Worm (Caenorhabditis elegans) whole organism, mixed stage, embryonic: ENCODE results near the gene ceh-33.

Experiments used
- M03D4.4 ChIP-seq: sonication (generic microtip); optimal IDR thresholded peaks from 2 replicates; lab custom pipeline; 2017; ENCODE audit warnings: mild to moderate bottlenecking, missing genetic modification characterization, missing compliant biosample characterization
- bed-3 ChIP-seq: fragments of 200-800 bp; sonication (Bioruptor generic); optimal IDR thresholded peaks from 3 replicates; lab custom pipeline; 2018; ENCODE audit warnings: mild to moderate bottlenecking, missing genetic modification characterization, moderate library complexity, missing compliant biosample characterization
- blmp-1 ChIP-seq: fragments of 150-350 bp; optimal IDR thresholded peaks from 2 replicates; lab custom pipeline; 2014; ENCODE audit warnings: missing biosample characterization, missing genetic modification characterization
- ceh-39 ChIP-seq: fragments of 150-350 bp; optimal IDR thresholded peaks from 2 replicates; lab custom pipeline; 2014; ENCODE audit warnings: missing biosample characterization, missing genetic modification characterization
- ceh-43 ChIP-seq: fragments of 200-800 bp; sonication (Bioruptor generic); optimal IDR thresholded peaks from 2 replicates; lab custom pipeline; 2018; ENCODE audit warnings: mild to moderate bottlenecking, missing genetic modification characterization, moderate library complexity, missing compliant biosample characterization
- ceh-83 ChIP-seq: fragments of 200-800 bp; sonication (Bioruptor generic); optimal IDR thresholded peaks from 2 replicates; lab custom pipeline; 2018; ENCODE audit warnings: mild to moderate bottlenecking, missing genetic modification characterization, missing compliant biosample characterization
- ces-1 ChIP-seq: fragments of 150-350 bp; optimal IDR thresholded peaks from 2 replicates; lab custom pipeline; 2014; ENCODE audit warnings: missing biosample characterization, missing genetic modification reagents, missing genetic modification characterization
- cnd-1 ChIP-seq: fragments of 200-800 bp; sonication (Bioruptor generic); optimal IDR thresholded peaks from 2 replicates; lab custom pipeline; 2018; ENCODE audit warnings: mild to moderate bottlenecking, missing genetic modification characterization, missing compliant biosample characterization
- drap-1 ChIP-seq: fragments of 200-800 bp; sonication (Bioruptor generic); optimal IDR thresholded peaks from 3 replicates; lab custom pipeline; 2018; ENCODE audit warnings: mild to moderate bottlenecking, missing genetic modification characterization, missing compliant biosample characterization
- flh-1 ChIP-seq: fragments of 200-800 bp; sonication (Bioruptor generic); optimal IDR thresholded peaks from 2 replicates; lab custom pipeline; 2018; ENCODE audit warnings: mild to moderate bottlenecking, missing genetic modification characterization, moderate library complexity, missing compliant biosample characterization
- ham-2 ChIP-seq: fragments of 200-800 bp; sonication (Bioruptor generic); optimal IDR thresholded peaks from 2 replicates; lab custom pipeline; 2018; ENCODE audit warnings: mild to moderate bottlenecking, missing genetic modification characterization, missing compliant biosample characterization
- hlh-1 ChIP-seq: fragments of 150-350 bp; optimal IDR thresholded peaks from 2 replicates; lab custom pipeline; 2014; ENCODE audit warnings: missing biosample characterization, missing genetic modification reagents, missing genetic modification characterization
- lin-13 ChIP-seq: fragments of 150-350 bp; optimal IDR thresholded peaks from 2 replicates; lab custom pipeline; 2014; ENCODE audit warnings: missing biosample characterization, missing genetic modification characterization
- lin-32 ChIP-seq: fragments of 200-800 bp; sonication (Bioruptor generic); optimal IDR thresholded peaks from 2 replicates; lab custom pipeline; 2018; ENCODE audit warnings: mild to moderate bottlenecking, missing genetic modification characterization, missing compliant biosample characterization
- lsy-2 ChIP-seq: fragments of 150-350 bp; optimal IDR thresholded peaks from 2 replicates; lab custom pipeline; 2014; ENCODE audit warnings: missing biosample characterization, missing genetic modification characterization
- mab-5 ChIP-seq: fragments of 150-350 bp; optimal IDR thresholded peaks from 2 replicates; lab custom pipeline; 2014; ENCODE audit warnings: missing biosample characterization, missing genetic modification characterization
- mep-1 ChIP-seq: fragments of 150-350 bp; optimal IDR thresholded peaks from 2 replicates; lab custom pipeline; 2017; ENCODE audit warnings: missing biosample characterization, missing genetic modification reagents, missing genetic modification characterization, inconsistent platforms
- mls-2 ChIP-seq: sonication (generic microtip); optimal IDR thresholded peaks from 2 replicates; lab custom pipeline; 2016; ENCODE audit warnings: mild to moderate bottlenecking, missing genetic modification characterization, moderate library complexity, missing compliant biosample characterization
- nhr-12 ChIP-seq: fragments of 150-350 bp; optimal IDR thresholded peaks from 2 replicates; lab custom pipeline; 2014; ENCODE audit warnings: missing biosample characterization, missing genetic modification characterization
- nhr-2 ChIP-seq: fragments of 150-350 bp; optimal IDR thresholded peaks from 2 replicates; lab custom pipeline; 2014; ENCODE audit warnings: missing biosample characterization, missing genetic modification characterization
- nhr-28 ChIP-seq: fragments of 150-350 bp; optimal IDR thresholded peaks from 2 replicates; lab custom pipeline; 2014; ENCODE audit warnings: missing biosample characterization, missing genetic modification characterization
- nhr-76 ChIP-seq: sonication (generic microtip); optimal IDR thresholded peaks from 2 replicates; lab custom pipeline; 2017; ENCODE audit warnings: missing biosample characterization, missing genetic modification characterization
- sem-2 ChIP-seq: fragments of 200-800 bp; sonication (Bioruptor generic); optimal IDR thresholded peaks from 2 replicates; lab custom pipeline; 2018; ENCODE audit warnings: mild to moderate bottlenecking, missing genetic modification characterization, missing compliant biosample characterization
- snpc-4 ChIP-seq: fragments of 150-350 bp; optimal IDR thresholded peaks from 2 replicates; lab custom pipeline; 2014; ENCODE audit warnings: missing biosample characterization, missing genetic modification characterization
- sptf-1 ChIP-seq: sonication (generic microtip); optimal IDR thresholded peaks from 2 replicates; lab custom pipeline; 2017; ENCODE audit warnings: mild to moderate bottlenecking, missing genetic modification characterization, moderate library complexity, missing compliant biosample characterization
- tbx-8 ChIP-seq: fragments of 200-800 bp; sonication (Bioruptor generic); optimal IDR thresholded peaks from 2 replicates; lab custom pipeline; 2018; ENCODE audit warnings: mild to moderate bottlenecking, missing genetic modification characterization, moderate library complexity, missing compliant biosample characterization
- unc-120 ChIP-seq: sonication (generic microtip); optimal IDR thresholded peaks from 2 replicates; lab custom pipeline; 2017; ENCODE audit warnings: missing genetic modification characterization, missing compliant biosample characterization; ENCODE audit not compliant: poor library complexity, severe bottlenecking
- unc-39 ChIP-seq: fragments of 150-350 bp; optimal IDR thresholded peaks from 2 replicates; lab custom pipeline; 2014; ENCODE audit warnings: missing biosample characterization, missing genetic modification characterization
- zip-8 ChIP-seq: fragments of 150-350 bp; optimal IDR thresholded peaks from 2 replicates; lab custom pipeline; 2014; ENCODE audit warnings: missing biosample characterization, missing genetic modification characterization
- ztf-11 ChIP-seq: fragments of 150-350 bp; optimal IDR thresholded peaks from 2 replicates; lab custom pipeline; 2014; ENCODE audit warnings: missing biosample characterization, missing genetic modification characterization

ceh-33 gene

DNA sequence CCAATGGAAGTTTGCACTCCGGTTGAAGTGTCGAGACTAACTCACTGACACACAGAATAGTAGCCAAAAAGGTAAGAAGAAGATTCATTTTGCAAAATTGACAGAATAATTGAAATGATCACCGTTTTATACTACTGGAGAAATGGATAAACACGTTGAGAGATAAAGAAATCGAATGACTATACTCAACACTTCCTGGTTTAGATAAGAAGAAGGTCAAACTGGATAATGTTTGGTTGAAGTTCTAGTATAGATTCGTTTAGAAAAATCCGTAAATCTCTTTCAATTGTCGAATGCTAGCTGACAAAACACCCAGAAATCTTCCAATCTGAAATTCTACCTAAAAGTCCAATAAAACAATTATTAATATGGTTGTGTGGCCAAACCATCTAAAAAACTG, 37.2 kb downstream of the ceh-33 start, which contains the start of gene Y49G5A.1:
Gene Y49G5A.1 (minus strand): TSS at position 101 of the 400 bp plus-strand sequence.
- TF ChIP-seq snpc-4 (tag; lab: Kevin White, UChicago), result no peak
- no peak for TF ChIP-seq tbx-8 (GFP tag; lab: Kevin White, UChicago)
- no peak for TF ChIP-seq nhr-28 (tag; lab: Kevin White, UChicago)
- no peak for TF ChIP-seq hlh-1 (tag; lab: Kevin White, UChicago)
- TF ChIP-seq sptf-1 (tag; lab: Kevin White, UChicago), result no peak
- TF ChIP-seq ceh-43 (GFP tag; lab: Kevin White, UChicago), result no peak
- no peak for TF ChIP-seq blmp-1 (tag; lab: Kevin White, UChicago)
- TF ChIP-seq ham-2 (GFP tag; lab: Kevin White, UChicago), result no peak
- TF ChIP-seq mab-5 (tag; lab: Kevin White, UChicago), result no peak
- no peak for TF ChIP-seq unc-39
- TF ChIP-seq M03D4.4 (tag; lab: Kevin White, UChicago), result no peak
- TF ChIP-seq bed-3, result no peak
- TF ChIP-seq flh-1, result no peak
- TF ChIP-seq unc-120 (tag; lab: Kevin White, UChicago), result no peak
- TF ChIP-seq zip-8 (tag; lab: Kevin White, UChicago), result no peak
- TF ChIP-seq lsy-2, result no peak
- TF ChIP-seq nhr-76, result no peak
- no peak for TF ChIP-seq mls-2 (tag; lab: Kevin White, UChicago)

DNA sequence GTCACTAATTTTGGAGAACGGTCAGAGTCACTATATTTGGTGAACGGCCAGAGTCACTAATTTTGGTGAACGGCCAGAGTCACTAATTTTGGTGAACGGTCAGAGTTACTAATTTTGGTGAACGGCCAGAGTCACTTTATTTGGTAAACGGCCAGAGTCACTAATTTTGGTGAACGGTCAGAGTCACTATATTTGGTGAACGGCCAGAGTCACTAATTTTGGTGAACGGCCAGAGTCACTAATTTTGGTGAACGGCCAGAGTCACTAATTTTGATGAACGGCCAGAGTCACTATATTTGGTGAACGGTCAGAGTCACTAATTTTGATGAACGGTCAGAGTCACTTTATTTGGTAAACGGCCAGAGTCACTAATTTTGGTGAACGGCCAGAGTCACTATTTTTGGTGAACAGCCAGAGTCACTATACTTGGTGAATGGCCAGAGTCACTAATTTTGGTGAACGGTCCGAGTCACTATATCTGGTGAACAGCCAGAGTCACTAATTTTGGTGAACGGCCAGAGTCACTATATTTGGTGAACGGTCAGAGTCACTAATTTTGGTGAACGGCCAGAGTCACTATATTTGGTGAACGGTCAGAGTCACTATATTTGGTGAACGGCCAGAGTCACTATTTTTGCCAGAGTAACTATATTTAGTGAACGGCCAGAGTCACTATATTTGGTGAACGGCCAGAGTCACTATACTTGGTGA, 40.0 kb downstream of the ceh-33 start:
- peak; percentile 4 for TF ChIP-seq bed-3
- TF ChIP-seq mls-2 (tag; lab: Kevin White, UChicago), result peak; percentile 12
- peak; percentile 90 for TF ChIP-seq ceh-83
- TF ChIP-seq M03D4.4 (tag; lab: Kevin White, UChicago), result peak; percentile 61
- TF ChIP-seq tbx-8 (GFP tag; lab: Kevin White, UChicago), result peak; percentile 69
- peak; percentile 26 for TF ChIP-seq ceh-43 (GFP tag; lab: Kevin White, UChicago)
- TF ChIP-seq drap-1 (GFP tag; lab: Kevin White, UChicago), result peak; percentile 71
- peak; percentile 20 for TF ChIP-seq cnd-1 (tag; lab: Kevin White, UChicago)
- TF ChIP-seq sptf-1 (tag; lab: Kevin White, UChicago), result peak; percentile 27

ce11 chrV:5278001-5278400, 46.5 kb downstream of the ceh-33 start, which contains the start of gene B0238.9:
Gene B0238.9 (minus strand): TSS chrV:5278101.
- TF ChIP-seq lin-13 (tag; lab: Kevin White, UChicago), result no peak
- no peak for TF ChIP-seq nhr-2 (tag; lab: Kevin White, UChicago)
- no peak for TF ChIP-seq sem-2 (GFP tag; lab: Kevin White, UChicago)
- TF ChIP-seq ces-1 (GFP tag; lab: Kevin White, UChicago), result no peak
- TF ChIP-seq bed-3, result no peak
- no peak for TF ChIP-seq cnd-1 (tag; lab: Kevin White, UChicago)
- no peak for TF ChIP-seq ceh-83
- no peak for TF ChIP-seq ztf-11 (tag; lab: Kevin White, UChicago)
- no peak for TF ChIP-seq nhr-28 (tag; lab: Kevin White, UChicago)
- no peak for TF ChIP-seq nhr-76
- no peak for TF ChIP-seq ceh-39 (tag; lab: Kevin White, UChicago)
- no peak for TF ChIP-seq nhr-12 (tag; lab: Kevin White, UChicago)
- TF ChIP-seq hlh-1 (tag; lab: Kevin White, UChicago), result no peak
- no peak for TF ChIP-seq mep-1 (tag; lab: Kevin White, UChicago)
- no peak for TF ChIP-seq unc-120 (tag; lab: Kevin White, UChicago)
- TF ChIP-seq, all 35 proteins: peak for 0

ce11 chrV:5275426-5276007, 48.9 kb downstream of the ceh-33 start:
- TF ChIP-seq M03D4.4 (tag; lab: Kevin White, UChicago) (peak; percentile 26), hlh-1 (tag; lab: Kevin White, UChicago) (no peak)

DNA sequence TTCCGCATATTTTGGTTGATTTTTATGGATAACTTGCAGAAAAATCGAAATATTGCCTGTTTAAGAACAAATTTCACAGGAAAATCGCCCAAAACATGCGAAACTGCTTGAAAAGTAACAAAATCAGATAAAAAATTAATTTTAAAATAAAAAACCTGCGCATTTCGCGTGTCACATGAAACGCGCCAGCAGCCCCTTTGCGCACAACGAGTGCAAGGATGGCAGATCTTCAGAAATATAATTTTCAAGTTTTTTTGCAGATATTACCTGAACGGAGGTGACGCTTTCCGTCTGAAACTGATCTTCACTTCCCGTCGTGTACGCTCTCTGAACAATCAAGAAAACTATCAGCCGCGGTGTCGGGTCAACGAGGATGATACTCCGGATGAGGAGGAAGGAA, 49.5 kb downstream of the ceh-33 start:
- no peak for TF ChIP-seq snpc-4 (tag; lab: Kevin White, UChicago)
- no peak for TF ChIP-seq nhr-76
- TF ChIP-seq unc-120 (tag; lab: Kevin White, UChicago), result no peak
- TF ChIP-seq lin-13 (tag; lab: Kevin White, UChicago), result peak; percentile 40
- TF ChIP-seq lsy-2, result peak; percentile 6
- TF ChIP-seq M03D4.4 (tag; lab: Kevin White, UChicago), result peak; percentile 37
- peak; percentile 23 for TF ChIP-seq ces-1 (GFP tag; lab: Kevin White, UChicago)
- no peak for TF ChIP-seq ceh-39 (tag; lab: Kevin White, UChicago)
- peak; percentile 11 for TF ChIP-seq sptf-1 (tag; lab: Kevin White, UChicago)
- TF ChIP-seq lin-32 (GFP tag; lab: Kevin White, UChicago), result no peak
- peak; percentile 8 for TF ChIP-seq bed-3
- TF ChIP-seq cnd-1 (tag; lab: Kevin White, UChicago), result no peak
